Fruit fly (Drosophila melanogaster): Measurements from ENCODE around the gene CG4942.

CG4942 gene

dm6 chr3L:9115654-9116053 lies 42.7 kb downstream of the CG4942 start:
- TF ChIP-seq CG4496 (GFP tag; IDR thresholded peaks at IDR 0.05) (no peak), Pif1A (GFP tag; optimal IDR thresholded peaks at IDR 0.05) (no peak), CG32121 (GFP tag; IDR thresholded peaks at IDR 0.05) (no peak), CG15710 (tag; optimal IDR thresholded peaks at IDR 0.05) (no peak), D1 (tag; optimal IDR thresholded peaks at IDR 0.05) (no peak), fd96Ca (GFP tag; IDR thresholded peaks at IDR 0.05) (no peak), CG34367 (tag; optimal IDR thresholded peaks at IDR 0.05) (no peak), CG10348 (GFP tag; IDR thresholded peaks at IDR 0.05) (no peak), EcR (GFP tag; optimal IDR thresholded peaks at IDR 0.05) (no peak), CG17806 (tag; optimal IDR thresholded peaks at IDR 0.05) (no peak)

- TF ChIP-seq CG32121 (GFP tag; IDR thresholded peaks at IDR 0.05): peak; percentile 51; the same call in 1 of the 2 replicates
- no peak for TF ChIP-seq Pif1A (GFP tag; optimal IDR thresholded peaks at IDR 0.05)
- TF ChIP-seq Ets98B (GFP tag; IDR thresholded peaks at IDR 0.05): peak; percentile 11; the same call in 1 of the 2 replicates
- TF ChIP-seq fd96Ca (GFP tag; IDR thresholded peaks at IDR 0.05): 0 out of 3 replicates have a peak, but pooled peaks have one; percentile 6
Measured at dm6 chr3L:9119564-9119963, 46.7 kb downstream of the CG4942 start.

- TF ChIP-seq CG8159 (tag; optimal IDR thresholded peaks at IDR 0.05): no peak
- TF ChIP-seq Pif1B (GFP tag; optimal IDR thresholded peaks at IDR 0.05): no peak
- TF ChIP-seq fd96Ca (GFP tag; IDR thresholded peaks at IDR 0.05): no peak
- TF ChIP-seq D1 (tag; optimal IDR thresholded peaks at IDR 0.05): no peak
- TF ChIP-seq rn (GFP tag; IDR thresholded peaks at IDR 0.05): no peak
- TF ChIP-seq CG8301 (tag; optimal IDR thresholded peaks at IDR 0.05): no peak
- TF ChIP-seq CG32121 (GFP tag; IDR thresholded peaks at IDR 0.05): no peak
- TF ChIP-seq Snoo (tag; optimal IDR thresholded peaks at IDR 0.05): no peak
- no peak for TF ChIP-seq CG4496 (GFP tag; IDR thresholded peaks at IDR 0.05)
- no peak for TF ChIP-seq CG17806 (tag; optimal IDR thresholded peaks at IDR 0.05)
- TF ChIP-seq CG13204 (GFP tag; optimal IDR thresholded peaks at IDR 0.05): no peak
- no peak for TF ChIP-seq EcR (GFP tag; optimal IDR thresholded peaks at IDR 0.05)
- no peak for TF ChIP-seq CG12605 (GFP tag; IDR thresholded peaks at IDR 0.05)
- no peak for TF ChIP-seq Ets98B (GFP tag; IDR thresholded peaks at IDR 0.05)
- TF ChIP-seq CG9948 (tag; optimal IDR thresholded peaks at IDR 0.05): no peak
- TF ChIP-seq gl (tag; optimal IDR thresholded peaks at IDR 0.05): no peak
- TF ChIP-seq CG10348 (GFP tag; IDR thresholded peaks at IDR 0.05): no peak
- no peak for TF ChIP-seq CG14655 (GFP tag; optimal IDR thresholded peaks at IDR 0.05)
Measured at dm6 chr3L:9121289-9121688, 48.4 kb downstream of the CG4942 start.
